Worm (Caenorhabditis elegans): ENCODE measurements around the gene fil-1.

- TF ChIP-seq ZK546.5 (tag; optimal IDR thresholded peaks at IDR 0.05) = no peak
- no peak for TF ChIP-seq ztf-4 (tag; optimal IDR thresholded peaks at IDR 0.05)
- TF ChIP-seq nhr-11 (tag; optimal IDR thresholded peaks at IDR 0.05) = no peak
- TF ChIP-seq lin-39 (tag; optimal IDR thresholded peaks at IDR 0.05) = no peak
- no peak for TF ChIP-seq nhr-21 (tag; optimal IDR thresholded peaks at IDR 0.05)
- no peak for TF ChIP-seq nhr-237 (tag; optimal IDR thresholded peaks at IDR 0.05)
Measured at ce11 chrV:15014164-15014563, 20.5 kb downstream of the fil-1 start, which contains the start of gene obr-2.

All from whole organism, L2 larva.